Worm (Caenorhabditis elegans) whole organism, mixed stage, embryonic: ENCODE results near the gene R11E3.19.

Experiments used
- M03D4.4 ChIP-seq: sonication (generic microtip); optimal IDR thresholded peaks from 2 replicates; lab custom pipeline; 2017; ENCODE audit warnings: mild to moderate bottlenecking, missing genetic modification characterization, missing compliant biosample characterization
- bed-3 ChIP-seq: fragments of 200-800 bp; sonication (Bioruptor generic); optimal IDR thresholded peaks from 3 replicates; lab custom pipeline; 2018; ENCODE audit warnings: mild to moderate bottlenecking, missing genetic modification characterization, moderate library complexity, missing compliant biosample characterization
- blmp-1 ChIP-seq: fragments of 150-350 bp; optimal IDR thresholded peaks from 2 replicates; lab custom pipeline; 2014; ENCODE audit warnings: missing biosample characterization, missing genetic modification characterization
- ceh-39 ChIP-seq: fragments of 150-350 bp; optimal IDR thresholded peaks from 2 replicates; lab custom pipeline; 2014; ENCODE audit warnings: missing biosample characterization, missing genetic modification characterization
- ceh-43 ChIP-seq: fragments of 200-800 bp; sonication (Bioruptor generic); optimal IDR thresholded peaks from 2 replicates; lab custom pipeline; 2018; ENCODE audit warnings: mild to moderate bottlenecking, missing genetic modification characterization, moderate library complexity, missing compliant biosample characterization
- ces-1 ChIP-seq: fragments of 150-350 bp; optimal IDR thresholded peaks from 2 replicates; lab custom pipeline; 2014; ENCODE audit warnings: missing biosample characterization, missing genetic modification reagents, missing genetic modification characterization
- cnd-1 ChIP-seq: fragments of 200-800 bp; sonication (Bioruptor generic); optimal IDR thresholded peaks from 2 replicates; lab custom pipeline; 2018; ENCODE audit warnings: mild to moderate bottlenecking, missing genetic modification characterization, missing compliant biosample characterization
- drap-1 ChIP-seq: fragments of 200-800 bp; sonication (Bioruptor generic); optimal IDR thresholded peaks from 3 replicates; lab custom pipeline; 2018; ENCODE audit warnings: mild to moderate bottlenecking, missing genetic modification characterization, missing compliant biosample characterization
- elt-1 ChIP-seq: sonication (generic microtip); optimal IDR thresholded peaks from 2 replicates; lab custom pipeline; 2017; ENCODE audit warnings: missing genetic modification characterization, mild to moderate bottlenecking, missing compliant biosample characterization, antibody characterized with exemption, moderate library complexity, borderline replicate concordance; ENCODE audit not compliant: insufficient read depth
- elt-3 ChIP-seq: fragments of 150-350 bp; optimal IDR thresholded peaks from 2 replicates; lab custom pipeline; 2014; ENCODE audit warnings: missing biosample characterization, missing genetic modification characterization
- flh-1 ChIP-seq: fragments of 200-800 bp; sonication (Bioruptor generic); optimal IDR thresholded peaks from 2 replicates; lab custom pipeline; 2018; ENCODE audit warnings: mild to moderate bottlenecking, missing genetic modification characterization, moderate library complexity, missing compliant biosample characterization
- hlh-1 ChIP-seq: fragments of 150-350 bp; optimal IDR thresholded peaks from 2 replicates; lab custom pipeline; 2014; ENCODE audit warnings: missing biosample characterization, missing genetic modification reagents, missing genetic modification characterization
- lin-13 ChIP-seq: fragments of 150-350 bp; optimal IDR thresholded peaks from 2 replicates; lab custom pipeline; 2014; ENCODE audit warnings: missing biosample characterization, missing genetic modification characterization
- lsy-2 ChIP-seq: fragments of 150-350 bp; optimal IDR thresholded peaks from 2 replicates; lab custom pipeline; 2014; ENCODE audit warnings: missing biosample characterization, missing genetic modification characterization
- mep-1 ChIP-seq: fragments of 150-350 bp; optimal IDR thresholded peaks from 2 replicates; lab custom pipeline; 2017; ENCODE audit warnings: missing biosample characterization, missing genetic modification reagents, missing genetic modification characterization, inconsistent platforms
- nhr-12 ChIP-seq: fragments of 150-350 bp; optimal IDR thresholded peaks from 2 replicates; lab custom pipeline; 2014; ENCODE audit warnings: missing biosample characterization, missing genetic modification characterization
- nhr-237 ChIP-seq: fragments of 150-350 bp; optimal IDR thresholded peaks from 2 replicates; lab custom pipeline; 2014; ENCODE audit warnings: missing biosample characterization, missing genetic modification characterization
- nhr-28 ChIP-seq: fragments of 150-350 bp; optimal IDR thresholded peaks from 2 replicates; lab custom pipeline; 2014; ENCODE audit warnings: missing biosample characterization, missing genetic modification characterization
- nhr-76 ChIP-seq: sonication (generic microtip); optimal IDR thresholded peaks from 2 replicates; lab custom pipeline; 2017; ENCODE audit warnings: missing biosample characterization, missing genetic modification characterization
- pha-4 ChIP-seq: fragments of 150-350 bp; optimal IDR thresholded peaks from 2 replicates; lab custom pipeline; 2018; ENCODE audit warnings: missing biosample characterization, missing genetic modification reagents, missing genetic modification characterization
- snpc-4 ChIP-seq: fragments of 150-350 bp; optimal IDR thresholded peaks from 2 replicates; lab custom pipeline; 2014; ENCODE audit warnings: missing biosample characterization, missing genetic modification characterization
- sptf-1 ChIP-seq: sonication (generic microtip); optimal IDR thresholded peaks from 2 replicates; lab custom pipeline; 2017; ENCODE audit warnings: mild to moderate bottlenecking, missing genetic modification characterization, moderate library complexity, missing compliant biosample characterization
- tbx-8 ChIP-seq: fragments of 200-800 bp; sonication (Bioruptor generic); optimal IDR thresholded peaks from 2 replicates; lab custom pipeline; 2018; ENCODE audit warnings: mild to moderate bottlenecking, missing genetic modification characterization, moderate library complexity, missing compliant biosample characterization
- unc-120 ChIP-seq: sonication (generic microtip); optimal IDR thresholded peaks from 2 replicates; lab custom pipeline; 2017; ENCODE audit warnings: missing genetic modification characterization, missing compliant biosample characterization; ENCODE audit not compliant: poor library complexity, severe bottlenecking
- unc-39 ChIP-seq: fragments of 150-350 bp; optimal IDR thresholded peaks from 2 replicates; lab custom pipeline; 2014; ENCODE audit warnings: missing biosample characterization, missing genetic modification characterization
- unc-62 ChIP-seq: fragments of 150-350 bp; optimal IDR thresholded peaks from 2 replicates; lab custom pipeline; 2014; ENCODE audit warnings: missing biosample characterization, missing genetic modification reagents, missing genetic modification characterization
- zip-8 ChIP-seq: fragments of 150-350 bp; optimal IDR thresholded peaks from 2 replicates; lab custom pipeline; 2014; ENCODE audit warnings: missing biosample characterization, missing genetic modification characterization

Gene R11E3.19

ce11 chrIV:4749155-4749554 lies 26.7 kb downstream of the R11E3.19 start:
- TF ChIP-seq ces-1 (GFP tag; lab: Kevin White, UChicago): no peak
- no peak for TF ChIP-seq unc-62 (GFP tag; lab: Kevin White, UChicago)
- no peak for TF ChIP-seq hlh-1 (tag; lab: Kevin White, UChicago)
- TF ChIP-seq bed-3 (GFP tag; lab: Kevin White, UChicago): no peak
- no peak for TF ChIP-seq tbx-8 (GFP tag; lab: Kevin White, UChicago)
- no peak for TF ChIP-seq mep-1
- TF ChIP-seq M03D4.4 (tag; lab: Kevin White, UChicago): no peak

ce11 chrIV:4748408-4749105 lies 27.3 kb downstream of the R11E3.19 start, which contains the start of gene cyc-2.1:
Gene cyc-2.1 (minus strand): TSS chrIV:4749012.
- no peak for TF ChIP-seq cnd-1 (tag; lab: Kevin White, UChicago)
- TF ChIP-seq pha-4 (tag; lab: Kevin White, UChicago): peak; percentile 22
- no peak for TF ChIP-seq nhr-76 (tag; lab: Kevin White, UChicago)
- no peak for TF ChIP-seq elt-3 (tag; lab: Kevin White, UChicago)
- peak; percentile 22 for TF ChIP-seq ces-1 (GFP tag; lab: Kevin White, UChicago)
- peak; percentile 6 for TF ChIP-seq nhr-237 (tag; lab: Kevin White, UChicago)
- TF ChIP-seq sptf-1 (tag; lab: Kevin White, UChicago): peak; percentile 58
- TF ChIP-seq blmp-1 (tag; lab: Kevin White, UChicago): no peak
- no peak for TF ChIP-seq unc-120 (tag; lab: Kevin White, UChicago)
- TF ChIP-seq lsy-2 (tag; lab: Kevin White, UChicago): peak; percentile 76
- peak; percentile 33 for TF ChIP-seq drap-1 (GFP tag; lab: Kevin White, UChicago)
- peak; percentile 30 for TF ChIP-seq zip-8 (tag; lab: Kevin White, UChicago)
- TF ChIP-seq M03D4.4 (tag; lab: Kevin White, UChicago): peak; percentile 31
- TF ChIP-seq mep-1: peak; percentile 55
- TF ChIP-seq flh-1: peak; percentile 4
- no peak for TF ChIP-seq ceh-43 (GFP tag; lab: Kevin White, UChicago)

- TF ChIP-seq snpc-4 (tag; lab: Kevin White, UChicago) (no peak), hlh-1 (tag; lab: Kevin White, UChicago) (peak; percentile 30)
Observed at ce11 chrIV:4747553-4747952, 28.3 kb downstream of the R11E3.19 start, which contains the start of gene tctn-1. Gene tctn-1 (minus strand): TSS chrIV:4747832.

- TF ChIP-seq nhr-76 (tag; lab: Kevin White, UChicago): no peak
- TF ChIP-seq blmp-1 (tag; lab: Kevin White, UChicago): no peak
- peak; percentile 33 for TF ChIP-seq nhr-237 (tag; lab: Kevin White, UChicago)
- TF ChIP-seq unc-39: no peak
- TF ChIP-seq unc-120 (tag; lab: Kevin White, UChicago): no peak
- TF ChIP-seq mep-1: peak; percentile 68
- TF ChIP-seq lin-13: peak; percentile 68
- TF ChIP-seq nhr-28 (tag; lab: Kevin White, UChicago): no peak
- peak; percentile 83 for TF ChIP-seq lsy-2 (tag; lab: Kevin White, UChicago)
- peak; percentile 49 for TF ChIP-seq ces-1 (GFP tag; lab: Kevin White, UChicago)
- TF ChIP-seq M03D4.4 (tag; lab: Kevin White, UChicago): no peak
- peak; percentile 1 for TF ChIP-seq pha-4 (tag; lab: Kevin White, UChicago)
- no peak for TF ChIP-seq elt-3 (tag; lab: Kevin White, UChicago)
- TF ChIP-seq, all 35 proteins: peak for 6
Observed at ce11 chrIV:4745422-4745821, 30.5 kb downstream of the R11E3.19 start, which contains the start of gene timm-17B.1. Gene timm-17B.1 (minus strand): TSS chrIV:4745492.

ce11 chrIV:4744167-4744566 lies 31.7 kb downstream of the R11E3.19 start, which contains the start of gene hoe-1:
Gene hoe-1 (minus strand): TSS chrIV:4744267.
- TF ChIP-seq ceh-43 (GFP tag; lab: Kevin White, UChicago): no peak
- TF ChIP-seq unc-62 (GFP tag; lab: Kevin White, UChicago): no peak
- TF ChIP-seq sptf-1 (tag; lab: Kevin White, UChicago): no peak
- no peak for TF ChIP-seq blmp-1 (tag; lab: Kevin White, UChicago)
- no peak for TF ChIP-seq elt-1 (tag; lab: Kevin White, UChicago)
- TF ChIP-seq ceh-39 (tag; lab: Kevin White, UChicago): no peak
- TF ChIP-seq bed-3 (GFP tag; lab: Kevin White, UChicago): no peak
- TF ChIP-seq nhr-12 (tag; lab: Kevin White, UChicago): no peak
- no peak for TF ChIP-seq flh-1
